Worm (Caenorhabditis elegans) whole organism, young adult: ENCODE results near the gene msp-63.

Experiments used
- B0261.1 ChIP-seq: sonication (generic microtip); optimal IDR thresholded peaks from 2 replicates; lab custom pipeline; 2016; ENCODE audit warnings: mild to moderate bottlenecking, missing genetic modification characterization, moderate library complexity, missing compliant biosample characterization
- F52B5.7 ChIP-seq: sonication (generic microtip); optimal IDR thresholded peaks from 2 replicates; lab custom pipeline; 2016; ENCODE audit warnings: mild to moderate bottlenecking, missing genetic modification characterization, missing compliant biosample characterization
- K11D2.4 ChIP-seq: fragments of 200-800 bp; sonication (Bioruptor generic); IDR thresholded peaks from 2 replicates; pipeline ENCODE4 v1.3.6; 2022; ENCODE audit warnings: missing genetic modification reagents, missing genetic modification characterization, missing compliant biosample characterization
- K12H6.12 ChIP-seq: fragments of 200-800 bp; sonication (Bioruptor generic); optimal IDR thresholded peaks from 2 replicates; lab custom pipeline; 2018; ENCODE audit warnings: mild to moderate bottlenecking, missing genetic modification characterization, missing compliant biosample characterization
- T07F8.4 ChIP-seq: sonication (generic microtip); optimal IDR thresholded peaks from 2 replicates; lab custom pipeline; 2016; ENCODE audit warnings: mild to moderate bottlenecking, missing genetic modification characterization, moderate library complexity, missing compliant biosample characterization
- ZK185.1 ChIP-seq: sonication (generic microtip); optimal IDR thresholded peaks from 2 replicates; lab custom pipeline; 2016; ENCODE audit warnings: mild to moderate bottlenecking, missing genetic modification characterization, missing compliant biosample characterization; ENCODE audit not compliant: poor library complexity, severe bottlenecking
- akir-1 ChIP-seq: fragments of 200-800 bp; sonication (Bioruptor generic); optimal IDR thresholded peaks from 2 replicates; lab custom pipeline; 2018; ENCODE audit warnings: mild to moderate bottlenecking, missing genetic modification characterization, moderate library complexity, missing compliant biosample characterization
- aptf-3 ChIP-seq: fragments of 200-800 bp; sonication (Bioruptor generic); IDR thresholded peaks from 2 replicates; pipeline ENCODE4 v1.3.6; 2022; ENCODE audit warnings: missing genetic modification characterization, missing compliant biosample characterization
- attf-5 ChIP-seq: fragments of 200-800 bp; sonication (Bioruptor generic); optimal IDR thresholded peaks from 2 replicates; lab custom pipeline; 2018; ENCODE audit warnings: mild to moderate bottlenecking, missing genetic modification characterization, missing compliant biosample characterization
- ccch-3 ChIP-seq: fragments of 200-800 bp; sonication (Bioruptor generic); optimal IDR thresholded peaks from 2 replicates; lab custom pipeline; 2018; ENCODE audit warnings: mild to moderate bottlenecking, missing genetic modification characterization, missing compliant biosample characterization
- cebp-1 ChIP-seq, 2 experiments: fragments of 200-800 bp in 1 of 2; sonication (Bioruptor generic) in 1 of 2; sonication (generic microtip) in 1 of 2; IDR thresholded peaks in 1 of 2; optimal IDR thresholded peaks in 1 of 2; 2 replicates each; pipeline versions ENCODE4 v1.3.6 to Lab custom; 2017 to 2022; ENCODE audit warnings: missing compliant biosample characterization in 2 of 2, missing genetic modification characterization in 2 of 2, mild to moderate bottlenecking in 1 of 2, missing genetic modification reagents in 1 of 2, moderate library complexity in 1 of 2
- cebp-2 ChIP-seq: fragments of 200-800 bp; sonication (Bioruptor generic); IDR thresholded peaks from 2 replicates; pipeline ENCODE4 v1.3.6; 2022; ENCODE audit warnings: missing genetic modification characterization, missing compliant biosample characterization
- ceh-100 ChIP-seq: fragments of 200-800 bp; sonication (Bioruptor generic); IDR thresholded peaks from 2 replicates; pipeline ENCODE4 v1.3.6; 2022; ENCODE audit warnings: missing genetic modification reagents, missing genetic modification characterization, missing compliant biosample characterization
- ceh-27 ChIP-seq: fragments of 200-800 bp; sonication (Bioruptor generic); optimal IDR thresholded peaks from 2 replicates; lab custom pipeline; 2018; ENCODE audit warnings: mild to moderate bottlenecking, missing genetic modification characterization, moderate library complexity, missing compliant biosample characterization
- ceh-58 ChIP-seq: fragments of 200-800 bp; sonication (Bioruptor generic); IDR thresholded peaks from 2 replicates; pipeline ENCODE4 v1.3.6; 2022; ENCODE audit warnings: missing genetic modification characterization, missing compliant biosample characterization
- chd-7 ChIP-seq: sonication (generic microtip); optimal IDR thresholded peaks from 2 replicates; lab custom pipeline; 2016; ENCODE audit warnings: mild to moderate bottlenecking, missing genetic modification characterization, moderate library complexity, missing compliant biosample characterization
- dox-1 ChIP-seq: fragments of 200-800 bp; sonication (Bioruptor generic); IDR thresholded peaks from 2 replicates; pipeline ENCODE4 v1.3.6; 2022; ENCODE audit warnings: missing genetic modification reagents, missing genetic modification characterization, missing compliant biosample characterization
- efl-1 ChIP-seq: fragments of 150-350 bp; optimal IDR thresholded peaks from 2 replicates; lab custom pipeline; 2014; ENCODE audit warnings: missing biosample characterization, missing genetic modification reagents, missing genetic modification characterization
- fkh-3 ChIP-seq: sonication (generic microtip); optimal IDR thresholded peaks from 2 replicates; lab custom pipeline; 2016; ENCODE audit warnings: mild to moderate bottlenecking, missing genetic modification characterization, missing compliant biosample characterization
- hmg-1.2 ChIP-seq: fragments of 200-800 bp; sonication (Bioruptor generic); IDR thresholded peaks from 2 replicates; pipeline ENCODE4 v1.3.6; 2022; ENCODE audit warnings: missing genetic modification reagents, missing genetic modification characterization, missing compliant biosample characterization
- hmg-20 ChIP-seq: fragments of 200-800 bp; sonication (Bioruptor generic); IDR thresholded peaks from 2 replicates; pipeline ENCODE4 v1.3.6; 2022; ENCODE audit warnings: missing genetic modification reagents, missing genetic modification characterization, missing compliant biosample characterization
- hrde-1 ChIP-seq: sonication (generic microtip); optimal IDR thresholded peaks from 2 replicates; lab custom pipeline; 2016; ENCODE audit warnings: missing genetic modification characterization, mild to moderate bottlenecking, missing compliant biosample characterization, moderate library complexity, missing genotype, missing genetic modification reagents, borderline replicate concordance
- let-607 ChIP-seq, 2 experiments: fragments of 200-800 bp in 1 of 2; sonication (Bioruptor generic) in 1 of 2; sonication (generic microtip) in 1 of 2; optimal IDR thresholded peaks; 2 replicates each; lab custom pipeline; 2016 to 2018; ENCODE audit warnings: mild to moderate bottlenecking in 2 of 2, missing compliant biosample characterization in 2 of 2, missing genetic modification characterization in 2 of 2, moderate library complexity in 2 of 2, missing genotype in 1 of 2
- lin-54 ChIP-seq: fragments of 200-800 bp; sonication (Bioruptor generic); optimal IDR thresholded peaks from 2 replicates; lab custom pipeline; 2018; ENCODE audit warnings: mild to moderate bottlenecking, missing genetic modification characterization, missing compliant biosample characterization
- madf-8 ChIP-seq: fragments of 200-800 bp; sonication (Bioruptor generic); conservative IDR thresholded peaks from 2 replicates; pipeline ENCODE4 v1.3.6; 2022; ENCODE audit warnings: missing genetic modification reagents, missing genetic modification characterization, missing compliant biosample characterization
- mxl-1 ChIP-seq: sonication (generic microtip); optimal IDR thresholded peaks from 2 replicates; lab custom pipeline; 2016; ENCODE audit warnings: missing genetic modification characterization, missing compliant biosample characterization
- nfyb-1 ChIP-seq: fragments of 200-800 bp; sonication (Bioruptor generic); IDR thresholded peaks from 2 replicates; pipeline ENCODE4 v1.3.6; 2022; ENCODE audit warnings: missing genetic modification reagents, missing genetic modification characterization, missing compliant biosample characterization
- nhr-179 ChIP-seq: sonication (generic microtip); optimal IDR thresholded peaks from 2 replicates; lab custom pipeline; 2016; ENCODE audit warnings: mild to moderate bottlenecking, missing genetic modification characterization, missing compliant biosample characterization
- pha-4 ChIP-seq: fragments of 150-350 bp; sonication (generic microtip); optimal IDR thresholded peaks from 2 replicates; lab custom pipeline; 2014; ENCODE audit warnings: missing biosample characterization, missing genetic modification reagents, missing genetic modification characterization
- rcor-1 ChIP-seq: fragments of 200-800 bp; sonication (Bioruptor generic); IDR thresholded peaks from 2 replicates; pipeline ENCODE4 v1.3.6; 2022; ENCODE audit warnings: missing genetic modification reagents, missing genetic modification characterization, missing compliant biosample characterization
- snpc-3.4 ChIP-seq: sonication (generic microtip); optimal IDR thresholded peaks from 2 replicates; lab custom pipeline; 2017; ENCODE audit warnings: missing genetic modification characterization, mild to moderate bottlenecking, missing compliant biosample characterization, antibody characterized with exemption, moderate library complexity, missing genotype, missing genetic modification reagents
- snpc-4 ChIP-seq, 5 experiments: fragments of 150-350 bp in 1 of 5; sonication (generic microtip) in 4 of 5; optimal IDR thresholded peaks; 2 replicates each; lab custom pipeline; 2014 to 2018; ENCODE audit warnings: missing genetic modification characterization in 5 of 5, missing biosample characterization in 3 of 5, antibody characterized with exemption in 2 of 5, mild to moderate bottlenecking in 2 of 5, missing compliant biosample characterization in 2 of 5, missing genotype in 2 of 5, moderate library complexity in 2 of 5, missing genetic modification reagents in 1 of 5
- somi-1 ChIP-seq: fragments of 200-800 bp; sonication (Bioruptor generic); optimal IDR thresholded peaks from 2 replicates; lab custom pipeline; 2018; ENCODE audit warnings: mild to moderate bottlenecking, missing genetic modification characterization, missing compliant biosample characterization
- unc-130 ChIP-seq: sonication (generic microtip); optimal IDR thresholded peaks from 2 replicates; lab custom pipeline; 2016; ENCODE audit warnings: missing genetic modification reagents, missing genetic modification characterization, missing compliant biosample characterization
- xnd-1 ChIP-seq: sonication (generic microtip); optimal IDR thresholded peaks from 2 replicates; lab custom pipeline; 2016; ENCODE audit warnings: missing genotype, missing genetic modification reagents, missing genetic modification characterization, missing compliant biosample characterization
- zfh-2 ChIP-seq: fragments of 200-800 bp; sonication (Bioruptor generic); conservative IDR thresholded peaks from 2 replicates; pipeline ENCODE4 v1.3.6; 2022; ENCODE audit warnings: missing genetic modification reagents, missing genetic modification characterization, missing compliant biosample characterization
- zim-3 ChIP-seq: sonication (generic microtip); optimal IDR thresholded peaks from 2 replicates; lab custom pipeline; 2017; ENCODE audit warnings: mild to moderate bottlenecking, missing genetic modification characterization, moderate library complexity, missing compliant biosample characterization
- ztf-22 ChIP-seq: fragments of 200-800 bp; sonication (Bioruptor generic); optimal IDR thresholded peaks from 2 replicates; lab custom pipeline; 2018; ENCODE audit warnings: mild to moderate bottlenecking, missing genetic modification characterization, moderate library complexity, missing compliant biosample characterization
- ztf-28 ChIP-seq: fragments of 200-800 bp; sonication (Bioruptor generic); IDR thresholded peaks from 2 replicates; pipeline ENCODE4 v1.3.6; 2022; ENCODE audit warnings: missing genetic modification reagents, missing genetic modification characterization, missing compliant biosample characterization

The msp-63 gene

DNA sequence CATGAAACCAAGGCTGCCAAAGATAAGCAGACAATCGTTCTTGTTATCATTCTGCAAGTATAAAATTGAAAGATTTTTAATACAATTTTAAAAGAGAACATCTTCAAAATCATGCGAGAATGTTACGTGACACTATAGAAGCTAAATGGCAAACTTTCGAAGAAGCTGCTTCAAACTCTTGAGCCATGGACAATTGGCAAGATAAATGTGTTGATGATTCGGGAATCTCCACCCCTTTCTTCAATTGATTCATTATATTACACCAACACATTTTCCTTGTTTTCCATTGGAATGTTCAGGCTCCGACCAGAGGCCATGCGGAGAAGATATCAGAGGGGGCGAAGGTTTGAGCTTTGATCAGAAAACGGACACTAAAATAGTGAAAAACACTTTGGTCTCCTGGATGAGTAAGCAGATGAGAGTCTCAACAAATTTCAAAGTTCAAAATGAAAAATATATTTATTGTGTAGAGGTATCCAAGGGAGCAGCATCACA, 43.9 kb upstream of the msp-63 start, which contains the start of gene lec-5:
Gene lec-5 (minus strand): TSS at position 51 of the 495 bp plus-strand sequence.
- no peak for TF ChIP-seq attf-5
- no peak for TF ChIP-seq chd-7 (tag; lab: Kevin White, UChicago)
- TF ChIP-seq mxl-1 (tag; lab: Kevin White, UChicago): no peak
- no peak for TF ChIP-seq dox-1 (GFP tag; lab: Robert Waterston, UW)

DNA sequence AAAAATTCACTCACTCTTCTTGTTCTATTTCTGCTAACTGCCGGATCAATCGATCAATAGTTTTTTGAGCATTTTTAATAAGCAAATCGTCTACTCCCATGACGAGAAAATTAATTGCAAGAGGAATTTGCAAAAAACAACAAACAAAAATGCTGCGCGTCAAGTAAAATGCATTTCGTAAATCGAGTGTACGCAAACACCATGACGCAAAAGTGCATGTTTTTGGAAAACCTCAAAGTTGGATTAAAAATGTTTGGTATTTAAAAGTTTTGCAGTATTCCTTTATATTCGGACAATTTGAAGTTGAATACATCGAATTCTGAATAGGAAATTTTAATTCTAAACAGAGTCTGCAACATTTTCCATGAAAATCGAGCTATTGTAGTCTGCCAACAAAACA, 42.0 kb upstream of the msp-63 start, which contains the start of gene ZK1248.19:
Gene ZK1248.19 (minus strand): TSS at position 188 of the 400 bp plus-strand sequence.
- no peak for TF ChIP-seq T07F8.4
- TF ChIP-seq ceh-100 (GFP tag; lab: Robert Waterston, UW): peak; percentile 52; the same call in 1 of the 2 replicates
- no peak for TF ChIP-seq snpc-4 (GFP tag; optimal IDR thresholded peaks at IDR 0.05; lab: Kevin White, UChicago)
- TF ChIP-seq snpc-4 (tag; optimal IDR thresholded peaks at IDR 0.05; lab: Kevin White, UChicago): peak in 1 of 4 experiments; percentile 26
- TF ChIP-seq ZK185.1 (tag; lab: Kevin White, UChicago): no peak
- TF ChIP-seq rcor-1 (GFP tag; lab: Robert Waterston, UW): peak; percentile 70; the same call in 1 of the 2 replicates
- TF ChIP-seq, all 124 proteins: peak for 3

DNA sequence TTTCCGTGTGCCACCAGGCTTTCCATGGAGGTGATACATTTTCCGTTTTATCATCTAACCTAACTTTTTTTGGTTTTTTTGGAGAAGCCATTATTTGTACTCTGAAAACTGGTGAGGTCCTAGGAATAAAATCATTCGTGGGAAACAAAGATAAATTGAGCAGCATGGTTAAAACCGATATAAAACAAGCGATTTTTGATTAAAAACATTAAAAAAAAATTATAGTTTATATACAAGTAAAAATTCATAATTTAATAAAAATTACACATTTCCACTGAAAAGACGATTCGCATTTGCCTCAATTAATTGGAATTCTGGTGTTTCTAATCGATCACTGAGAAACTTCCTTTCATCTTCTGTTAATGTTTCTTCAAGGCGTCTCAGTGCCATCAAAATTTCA, 41.2 kb upstream of the msp-63 start, which contains the start of gene ZK1248.15:
Gene ZK1248.15 (minus strand): TSS at position 101 of the 400 bp plus-strand sequence.
- TF ChIP-seq ztf-22 (GFP tag; lab: Kevin White, UChicago) (no peak), madf-8 (GFP tag; lab: Robert Waterston, UW) (no peak), somi-1 (GFP tag; lab: Kevin White, UChicago) (no peak), lin-54 (GFP tag; lab: Kevin White, UChicago) (no peak), F52B5.7 (tag; lab: Kevin White, UChicago) (no peak), cebp-2 (GFP tag; lab: Robert Waterston, UW) (no peak), ceh-58 (GFP tag; lab: Robert Waterston, UW) (no peak), xnd-1 (tag; lab: Kevin White, UChicago) (no peak), zim-3 (tag; lab: Kevin White, UChicago) (no peak), ccch-3 (GFP tag; lab: Kevin White, UChicago) (no peak)

- TF ChIP-seq K11D2.4 (GFP tag; lab: Robert Waterston, UW) (no peak), zfh-2 (no peak), cebp-1 (GFP tag; IDR thresholded peaks at IDR 0.05; lab: Robert Waterston, UW) (no peak), cebp-1 (tag; optimal IDR thresholded peaks at IDR 0.05; lab: Kevin White, UChicago) (peak; percentile 9), unc-130 (GFP tag; lab: Kevin White, UChicago) (peak; percentile 48), let-607 (tag; optimal IDR thresholded peaks at IDR 0.05; lab: Kevin White, UChicago) (no peak), hmg-20 (GFP tag; lab: Robert Waterston, UW) (no peak), ceh-27 (GFP tag; lab: Kevin White, UChicago) (peak; percentile 33), xnd-1 (tag; lab: Kevin White, UChicago) (no peak), aptf-3 (GFP tag; lab: Robert Waterston, UW) (no peak), ztf-28 (GFP tag; lab: Robert Waterston, UW) (no peak), B0261.1 (tag; lab: Kevin White, UChicago) (no peak), akir-1 (GFP tag; lab: Kevin White, UChicago) (peak; percentile 15), snpc-4 (GFP tag; optimal IDR thresholded peaks at IDR 0.05; lab: Kevin White, UChicago) (no peak), snpc-4 (tag; optimal IDR thresholded peaks at IDR 0.05; lab: Kevin White, UChicago) (peak in 2 of 4 experiments; percentile 5 to 49), efl-1 (GFP tag; lab: Kevin White, UChicago) (no peak), nhr-179 (tag; lab: Kevin White, UChicago) (no peak), K12H6.12 (peak; percentile 18), snpc-3.4 (tag; lab: Kevin White, UChicago) (no peak), pha-4 (tag; lab: Kevin White, UChicago) (no peak), attf-5 (peak; percentile 1), nfyb-1 (GFP tag; lab: Robert Waterston, UW) (no peak), ceh-100 (GFP tag; lab: Robert Waterston, UW) (peak; percentile 91), fkh-3 (tag; lab: Kevin White, UChicago) (no peak), hrde-1 (tag; lab: Kevin White, UChicago) (no peak), hmg-1.2 (GFP tag; lab: Robert Waterston, UW) (peak; percentile 17; the same call in 1 of the 2 replicates)
These were observed 39.0 kb upstream of the msp-63 start, which contains the start of gene fzo-1 for ce11 chrII:5836153-5836719. Gene fzo-1 (minus strand): TSS chrII:5836203.
